Fruit fly (Drosophila melanogaster) whole organism, prepupa: Measurements from ENCODE around the gene CG10140.

ENCODE experiments used
- CG11902 ChIP-seq: fragments of 200-800 bp; sonication (Bioruptor generic); optimal IDR thresholded peaks from 3 replicates; lab custom pipeline; 2016; ENCODE audit warnings: missing biosample characterization, missing genetic modification characterization
- CG15336 ChIP-seq: fragments of 200-800 bp; sonication (Bioruptor generic); IDR thresholded peaks from 2 replicates; pipeline ENCODE4 v1.3.6; 2022; ENCODE audit warnings: missing biosample characterization, missing genetic modification characterization
- CG16779 ChIP-seq: fragments of 200-800 bp; sonication (Bioruptor generic); optimal IDR thresholded peaks from 3 replicates; lab custom pipeline; 2017; ENCODE audit warnings: missing biosample characterization, mild to moderate bottlenecking, missing genetic modification characterization
- CG8319 ChIP-seq: fragments of 200-800 bp; sonication (Bioruptor generic); optimal IDR thresholded peaks from 3 replicates; lab custom pipeline; 2016; ENCODE audit warnings: missing biosample characterization, missing genetic modification characterization
- CG8632 ChIP-seq: fragments of 200-800 bp; sonication (Bioruptor generic); optimal IDR thresholded peaks from 3 replicates; lab custom pipeline; 2016; ENCODE audit warnings: missing biosample characterization, missing genetic modification characterization
- Eip93F ChIP-seq: fragments of 200-800 bp; sonication (Bioruptor generic); optimal IDR thresholded peaks from 2 replicates; lab custom pipeline; 2016; ENCODE audit warnings: missing biosample characterization, mild to moderate bottlenecking, missing genetic modification characterization
- Ets96B ChIP-seq: fragments of 200-800 bp; optimal IDR thresholded peaks from 2 replicates; lab custom pipeline; 2019; ENCODE audit warnings: missing biosample characterization, mild to moderate bottlenecking, missing genetic modification characterization, moderate library complexity
- Hr39 ChIP-seq: fragments of 200-800 bp; sonication (Bioruptor generic); optimal IDR thresholded peaks from 2 replicates; lab custom pipeline; 2016; ENCODE audit warnings: missing biosample characterization, missing genetic modification characterization
- OdsH ChIP-seq: fragments of 200-800 bp; sonication (Bioruptor generic); optimal IDR thresholded peaks from 3 replicates; lab custom pipeline; 2016; ENCODE audit warnings: missing biosample characterization, missing genetic modification characterization
- Sox14 ChIP-seq: fragments of 200-800 bp; sonication (Bioruptor generic); optimal IDR thresholded peaks from 3 replicates; lab custom pipeline; 2016; ENCODE audit warnings: missing biosample characterization, missing genetic modification characterization
- eg ChIP-seq: fragments of 200-800 bp; sonication (Bioruptor generic); IDR thresholded peaks from 3 replicates; pipeline ENCODE4 v1.3.6; 2022; ENCODE audit warnings: missing biosample characterization, missing genetic modification characterization

- TF ChIP-seq Ets96B (tag; lab: Kevin White, UChicago) = no peak
- no peak for TF ChIP-seq CG8319 (GFP tag; lab: Kevin White, UChicago)
- no peak for TF ChIP-seq CG11902 (GFP tag; lab: Kevin White, UChicago)
- TF ChIP-seq CG16779 (tag; lab: Kevin White, UChicago) = no peak
- no peak for TF ChIP-seq Sox14 (GFP tag; lab: Kevin White, UChicago)
- no peak for TF ChIP-seq OdsH (GFP tag; lab: Kevin White, UChicago)
- TF ChIP-seq Hr39 = no peak
- TF ChIP-seq CG15336 = no peak
- no peak for TF ChIP-seq Eip93F
- no peak for TF ChIP-seq CG8632
- no peak for TF ChIP-seq eg (GFP tag; lab: Robert Waterston, UW)
These were observed 2.6 kb downstream of the CG10140 start, which contains the start of gene CG10725 for dm6 chr3L:13437654-13438053.
